Fruit fly (Drosophila melanogaster): ENCODE measurements around the gene CG10165.

The CG10165 gene

dm6 chr2L:19575626-19576298, 45.7 kb upstream of the CG10165 start (continued):
- TF ChIP-seq net (GFP tag; optimal IDR thresholded peaks at IDR 0.05) (peak; percentile 97), lz (GFP tag; optimal IDR thresholded peaks at IDR 0.05) (peak; percentile 97), achi (GFP tag; optimal IDR thresholded peaks at IDR 0.05) (peak; percentile 96), eg (GFP tag; IDR thresholded peaks at IDR 0.05) (peak; percentile 94), vri (GFP tag; optimal IDR thresholded peaks at IDR 0.05) (peak; percentile 89), CG3032 (tag; optimal IDR thresholded peaks at IDR 0.05) (peak; percentile 96), Eip93F (GFP tag; optimal IDR thresholded peaks at IDR 0.05) (no peak), CG11902 (GFP tag; optimal IDR thresholded peaks at IDR 0.05) (peak; percentile 93), Ets96B (tag; optimal IDR thresholded peaks at IDR 0.05) (peak; percentile 97), CG8632 (GFP tag; optimal IDR thresholded peaks at IDR 0.05) (peak; percentile 94), CG6163 (GFP tag; IDR thresholded peaks at IDR 0.05) (peak; percentile 94), CG15336 (GFP tag; IDR thresholded peaks at IDR 0.05) (peak; percentile 96), Met (GFP tag; optimal IDR thresholded peaks at IDR 0.05) (peak; percentile 97), pdm3 (GFP tag; optimal IDR thresholded peaks at IDR 0.05) (peak; percentile 97), CG10631 (GFP tag; optimal IDR thresholded peaks at IDR 0.05) (peak; percentile 98), CG4318 (GFP tag; optimal IDR thresholded peaks at IDR 0.05) (peak; percentile 99), CG6854 (GFP tag; optimal IDR thresholded peaks at IDR 0.05) (peak; percentile 74), CG8319 (GFP tag; optimal IDR thresholded peaks at IDR 0.05) (peak; percentile 95), CG32006 (GFP tag; optimal IDR thresholded peaks at IDR 0.05) (peak; percentile 99), CG34406 (GFP tag; optimal IDR thresholded peaks at IDR 0.05) (peak; percentile 95), dsx (GFP tag; optimal IDR thresholded peaks at IDR 0.05; ENCODE audit: poor library complexity, severe bottlenecking) (peak; percentile 89), Hr4 (GFP tag; optimal IDR thresholded peaks at IDR 0.05) (peak; percentile 98), CG9139 (GFP tag; optimal IDR thresholded peaks at IDR 0.05) (peak; percentile 70), esn (GFP tag; optimal IDR thresholded peaks at IDR 0.05) (peak; percentile 97), CG1621 (tag; optimal IDR thresholded peaks at IDR 0.05) (peak; percentile 98), CG6808 (GFP tag; optimal IDR thresholded peaks at IDR 0.05) (peak; percentile 94), acj6 (GFP tag; optimal IDR thresholded peaks at IDR 0.05) (peak; percentile 98), Hr39 (GFP tag; optimal IDR thresholded peaks at IDR 0.05) (peak; percentile 97), CG6792 (GFP tag; optimal IDR thresholded peaks at IDR 0.05) (peak; percentile 93), Eip75B (GFP tag; optimal IDR thresholded peaks at IDR 0.05) (peak; percentile 96)

dm6 chr2L:19574959-19575625, 45.0 kb upstream of the CG10165 start:
- TF ChIP-seq CG11294 (GFP tag; IDR thresholded peaks at IDR 0.05) (no peak), CG11902 (GFP tag; optimal IDR thresholded peaks at IDR 0.05) (no peak), Sox14 (GFP tag; optimal IDR thresholded peaks at IDR 0.05) (no peak), fd59A (GFP tag; optimal IDR thresholded peaks at IDR 0.05) (no peak), Eip93F (GFP tag; optimal IDR thresholded peaks at IDR 0.05) (no peak), achi (GFP tag; optimal IDR thresholded peaks at IDR 0.05) (no peak), CG1621 (tag; optimal IDR thresholded peaks at IDR 0.05) (no peak), CG7368 (GFP tag; optimal IDR thresholded peaks at IDR 0.05) (no peak), CG8319 (GFP tag; optimal IDR thresholded peaks at IDR 0.05) (no peak), CG3919 (GFP tag; optimal IDR thresholded peaks at IDR 0.05) (no peak), acj6 (GFP tag; optimal IDR thresholded peaks at IDR 0.05) (no peak), fkh (GFP tag; optimal IDR thresholded peaks at IDR 0.05) (peak; percentile 88), eg (GFP tag; IDR thresholded peaks at IDR 0.05) (peak; percentile 27; the same call in 1 of the 3 replicates)

dm6 chr2L:19574364-19574763, 44.3 kb upstream of the CG10165 start:
- TF ChIP-seq OdsH (GFP tag; optimal IDR thresholded peaks at IDR 0.05) (peak; percentile 62), CG11294 (GFP tag; IDR thresholded peaks at IDR 0.05) (no peak), CG6276 (GFP tag; optimal IDR thresholded peaks at IDR 0.05) (peak; percentile 69), dac (GFP tag; optimal IDR thresholded peaks at IDR 0.05) (peak; percentile 27), spab (GFP tag; optimal IDR thresholded peaks at IDR 0.05) (peak; percentile 25), CG8632 (GFP tag; optimal IDR thresholded peaks at IDR 0.05) (no peak), CG6163 (GFP tag; IDR thresholded peaks at IDR 0.05) (peak; percentile 62), CG6792 (GFP tag; optimal IDR thresholded peaks at IDR 0.05) (no peak), CG34406 (GFP tag; optimal IDR thresholded peaks at IDR 0.05) (peak; percentile 26), pdm3 (GFP tag; optimal IDR thresholded peaks at IDR 0.05) (peak; percentile 37), CG8319 (GFP tag; optimal IDR thresholded peaks at IDR 0.05) (no peak), CG16779 (tag; optimal IDR thresholded peaks at IDR 0.05) (peak; percentile 3), CG31627 (GFP tag; optimal IDR thresholded peaks at IDR 0.05) (peak; percentile 34), CG11902 (GFP tag; optimal IDR thresholded peaks at IDR 0.05) (no peak), CG7368 (GFP tag; optimal IDR thresholded peaks at IDR 0.05) (peak; percentile 26), Hr4 (GFP tag; optimal IDR thresholded peaks at IDR 0.05) (peak; percentile 57), Eip93F (GFP tag; optimal IDR thresholded peaks at IDR 0.05) (no peak), Eip75B (GFP tag; optimal IDR thresholded peaks at IDR 0.05) (peak; percentile 59), fd85E (GFP tag; optimal IDR thresholded peaks at IDR 0.05) (no peak), achi (GFP tag; optimal IDR thresholded peaks at IDR 0.05) (peak; percentile 31), CG10669 (GFP tag; optimal IDR thresholded peaks at IDR 0.05) (peak; percentile 70), Sox14 (GFP tag; optimal IDR thresholded peaks at IDR 0.05) (peak; percentile 39)

Measured in whole organism, prepupa.